Fruit fly (Drosophila melanogaster): ENCODE data around the gene CG13010.
A peak's percentile ranks its signal among the peaks of the same experiment; 100 is the strongest.

CG13010 gene

DNA sequence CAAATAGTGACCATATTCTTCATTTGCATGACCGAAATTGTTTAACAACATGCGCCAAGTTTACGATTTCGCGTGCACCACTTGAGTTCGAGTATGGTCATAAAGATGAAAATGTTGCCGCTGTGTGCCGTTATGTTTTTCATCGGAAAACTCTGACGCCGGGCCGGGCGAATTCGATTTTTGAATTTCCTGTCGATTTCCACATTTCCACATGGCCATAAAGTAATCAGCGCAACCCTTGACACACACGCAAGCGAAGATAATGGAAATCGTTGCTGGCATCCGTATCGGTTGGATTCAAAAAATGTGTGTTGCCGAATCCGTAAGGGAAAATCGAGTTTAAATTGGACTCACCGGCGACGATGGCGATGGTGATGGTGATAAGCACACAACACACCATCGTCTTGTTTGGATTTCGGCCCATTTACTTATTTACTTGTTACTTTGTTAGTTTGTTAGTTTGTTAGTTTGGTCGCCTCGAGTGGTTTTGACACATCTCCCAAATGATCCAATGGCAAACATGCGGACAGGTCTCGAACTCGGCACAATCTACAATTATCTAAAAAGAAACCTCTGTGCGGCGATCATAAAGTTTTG, 34.1 kb downstream of the CG13010 start (continued):
- TF ChIP-seq CG34422 (GFP tag; IDR thresholded peaks at IDR 0.05) (0 out of 3 replicates have a peak, but pooled peaks have one; percentile 14), CG8765 (GFP tag; IDR thresholded peaks at IDR 0.05) (0 out of 2 replicates have a peak, but pooled peaks have one; percentile 11), CG5245 (GFP tag; optimal IDR thresholded peaks at IDR 0.05) (no peak), CG16815 (GFP tag; optimal IDR thresholded peaks at IDR 0.05) (peak; percentile 2), Optix (GFP tag; IDR thresholded peaks at IDR 0.05) (no peak; the same call in 2 of the 3 replicates), twi (tag; optimal IDR thresholded peaks at IDR 0.05) (peak; percentile 24), CG2875 (GFP tag; optimal IDR thresholded peaks at IDR 0.05) (peak; percentile 80), CG1024 (GFP tag; IDR thresholded peaks at IDR 0.05) (no peak), CG13624 (GFP tag; optimal IDR thresholded peaks at IDR 0.05) (no peak), Gug (GFP tag; IDR thresholded peaks at IDR 0.05) (no peak), Dad (GFP tag; optimal IDR thresholded peaks at IDR 0.05) (no peak), ewg (GFP tag; optimal IDR thresholded peaks at IDR 0.05) (peak; percentile 45), CG1647 (GFP tag; optimal IDR thresholded peaks at IDR 0.05) (no peak), Oli (tag; optimal IDR thresholded peaks at IDR 0.05) (no peak), amos (GFP tag; IDR thresholded peaks at IDR 0.05; ENCODE audit: partially characterized antibody) (no peak), aop (GFP tag; IDR thresholded peaks at IDR 0.05) (no peak), abd-A (tag; optimal IDR thresholded peaks at IDR 0.05) (no peak), Rx (GFP tag; IDR thresholded peaks at IDR 0.05) (no peak), p53 (GFP tag; optimal IDR thresholded peaks at IDR 0.05) (no peak), sqz (GFP tag; optimal IDR thresholded peaks at IDR 0.05) (peak; percentile 38), h (optimal IDR thresholded peaks at IDR 0.05) (no peak), CkIIα-i1 (GFP tag; IDR thresholded peaks at IDR 0.05) (no peak), rib (GFP tag; IDR thresholded peaks at IDR 0.05) (no peak), CG14441 (GFP tag; IDR thresholded peaks at IDR 0.05) (no peak), ara (GFP tag; IDR thresholded peaks at IDR 0.05) (no peak), hth (optimal IDR thresholded peaks at IDR 0.05) (no peak), sug (tag; optimal IDR thresholded peaks at IDR 0.05) (peak; percentile 28), bab2 (GFP tag; optimal IDR thresholded peaks at IDR 0.05) (peak; percentile 58), pfk (GFP tag; optimal IDR thresholded peaks at IDR 0.05) (peak; percentile 15), Ssrp (tag; optimal IDR thresholded peaks at IDR 0.05) (no peak), luna (GFP tag; optimal IDR thresholded peaks at IDR 0.05) (no peak), dysf (GFP tag; IDR thresholded peaks at IDR 0.05) (no peak), ATbp (GFP tag; optimal IDR thresholded peaks at IDR 0.05) (peak; percentile 89), CG10654 (GFP tag; optimal IDR thresholded peaks at IDR 0.05) (no peak), gcm2 (GFP tag; optimal IDR thresholded peaks at IDR 0.05) (no peak), sens (GFP tag) (peak; percentile 84), Eip74EF (GFP tag; optimal IDR thresholded peaks at IDR 0.05) (no peak), D19A (tag; optimal IDR thresholded peaks at IDR 0.05) (peak; percentile 41), ssp (GFP tag; IDR thresholded peaks at IDR 0.05) (no peak), CG2889 (GFP tag; IDR thresholded peaks at IDR 0.05) (no peak), CG10321 (GFP tag; IDR thresholded peaks at IDR 0.05) (no peak), CG7271 (tag; optimal IDR thresholded peaks at IDR 0.05) (no peak), Hr78 (GFP tag; optimal IDR thresholded peaks at IDR 0.05) (peak in 1 of 2 experiments; percentile 72), CG12236 (GFP tag; optimal IDR thresholded peaks at IDR 0.05) (peak; percentile 59), emc (GFP tag; optimal IDR thresholded peaks at IDR 0.05) (no peak), CG1832 (GFP tag; optimal IDR thresholded peaks at IDR 0.05) (no peak), ac (GFP tag; optimal IDR thresholded peaks at IDR 0.05) (peak; percentile 74), CG1233 (GFP tag; optimal IDR thresholded peaks at IDR 0.05) (peak; percentile 54), CG30403 (GFP tag; optimal IDR thresholded peaks at IDR 0.05) (no peak), CG6175 (GFP tag; IDR thresholded peaks at IDR 0.05) (no peak), sima (GFP tag; optimal IDR thresholded peaks at IDR 0.05) (no peak), wdn (GFP tag; IDR thresholded peaks at IDR 0.05) (no peak)

All from whole organism, embryonic.